Fruit fly (Drosophila melanogaster) whole organism, pupa: ENCODE measurements around the gene sala.

Source experiments
- CG10348 ChIP-seq: fragments of 200-800 bp; sonication (Bioruptor generic); IDR thresholded peaks from 2 replicates; pipeline ENCODE4 v1.3.6; 2022; ENCODE audit warnings: missing biosample characterization, missing genetic modification characterization
- CG12605 ChIP-seq: fragments of 200-800 bp; sonication (Bioruptor generic); IDR thresholded peaks from 2 replicates; pipeline ENCODE4 v1.3.6; 2022; ENCODE audit warnings: missing biosample characterization, missing genetic modification characterization
- CG13204 ChIP-seq: fragments of 200-800 bp; sonication (Bioruptor generic); optimal IDR thresholded peaks from 2 replicates; lab custom pipeline; 2018; ENCODE audit warnings: missing biosample characterization, mild to moderate bottlenecking, missing genetic modification characterization, moderate library complexity
- CG14655 ChIP-seq: fragments of 200-800 bp; sonication (Bioruptor generic); optimal IDR thresholded peaks from 3 replicates; lab custom pipeline; 2017; ENCODE audit warnings: mild to moderate bottlenecking, missing biosample characterization, missing genetic modification reagents, missing genetic modification characterization
- CG15710 ChIP-seq: fragments of 200-800 bp; sonication (Bioruptor generic); optimal IDR thresholded peaks from 2 replicates; lab custom pipeline; 2018; ENCODE audit warnings: missing biosample characterization, mild to moderate bottlenecking, missing genetic modification characterization, moderate library complexity
- CG17806 ChIP-seq: fragments of 200-800 bp; sonication (Bioruptor generic); optimal IDR thresholded peaks from 2 replicates; lab custom pipeline; 2018; ENCODE audit warnings: missing biosample characterization, mild to moderate bottlenecking, missing genetic modification characterization, moderate library complexity
- CG32121 ChIP-seq: fragments of 200-800 bp; sonication (Bioruptor generic); IDR thresholded peaks from 2 replicates; pipeline ENCODE4 v1.3.6; 2022; ENCODE audit warnings: missing biosample characterization, missing genetic modification characterization
- CG34367 ChIP-seq: fragments of 200-800 bp; sonication (Bioruptor generic); optimal IDR thresholded peaks from 2 replicates; lab custom pipeline; 2018; ENCODE audit warnings: missing biosample characterization, mild to moderate bottlenecking, missing genetic modification characterization
- CG4496 ChIP-seq: fragments of 200-800 bp; sonication (Bioruptor generic); IDR thresholded peaks from 3 replicates; pipeline ENCODE4 v1.3.6; 2022; ENCODE audit warnings: missing biosample characterization, missing genetic modification characterization
- CG8159 ChIP-seq: fragments of 200-800 bp; sonication (Bioruptor generic); optimal IDR thresholded peaks from 3 replicates; lab custom pipeline; 2018; ENCODE audit warnings: missing biosample characterization, mild to moderate bottlenecking, missing genetic modification characterization, moderate library complexity
- CG8301 ChIP-seq: fragments of 200-800 bp; sonication (Bioruptor generic); optimal IDR thresholded peaks from 2 replicates; lab custom pipeline; 2018; ENCODE audit warnings: missing biosample characterization, mild to moderate bottlenecking, missing genetic modification characterization
- CG9948 ChIP-seq: fragments of 200-800 bp; sonication (Bioruptor generic); optimal IDR thresholded peaks from 2 replicates; lab custom pipeline; 2018; ENCODE audit warnings: missing biosample characterization, mild to moderate bottlenecking, missing genetic modification characterization, moderate library complexity
- D1 ChIP-seq: fragments of 200-800 bp; sonication (Bioruptor generic); optimal IDR thresholded peaks from 2 replicates; lab custom pipeline; 2018; ENCODE audit warnings: missing biosample characterization, mild to moderate bottlenecking, missing genetic modification characterization, moderate library complexity
- EcR ChIP-seq: fragments of 200-800 bp; sonication (Bioruptor generic); optimal IDR thresholded peaks from 3 replicates; lab custom pipeline; 2019; ENCODE audit warnings: missing biosample characterization, missing genetic modification characterization, mild to moderate bottlenecking, moderate library complexity, missing genetic modification reagents
- Ets98B ChIP-seq: fragments of 200-800 bp; sonication (Bioruptor generic); IDR thresholded peaks from 2 replicates; pipeline ENCODE4 v1.3.6; 2022; ENCODE audit warnings: missing biosample characterization, missing genetic modification characterization
- Pif1A ChIP-seq: fragments of 200-800 bp; sonication (Bioruptor generic); optimal IDR thresholded peaks from 3 replicates; lab custom pipeline; 2016; ENCODE audit warnings: missing biosample characterization, missing genetic modification characterization
- Pif1B ChIP-seq: fragments of 200-800 bp; sonication (Bioruptor generic); optimal IDR thresholded peaks from 3 replicates; lab custom pipeline; 2016; ENCODE audit warnings: missing biosample characterization, missing genetic modification characterization
- Snoo ChIP-seq: fragments of 200-800 bp; sonication (Bioruptor generic); optimal IDR thresholded peaks from 3 replicates; lab custom pipeline; 2017; ENCODE audit warnings: missing biosample characterization, mild to moderate bottlenecking, missing genetic modification characterization, inconsistent platforms
- fd96Ca ChIP-seq: fragments of 200-800 bp; sonication (Bioruptor generic); IDR thresholded peaks from 3 replicates; pipeline ENCODE4 v1.3.6; 2022; ENCODE audit warnings: missing biosample characterization, missing genetic modification characterization
- gl ChIP-seq: fragments of 200-800 bp; sonication (Bioruptor generic); optimal IDR thresholded peaks from 2 replicates; lab custom pipeline; 2018; ENCODE audit warnings: missing biosample characterization, mild to moderate bottlenecking, missing genetic modification characterization
- rn ChIP-seq: fragments of 200-800 bp; sonication (Bioruptor generic); IDR thresholded peaks from 2 replicates; pipeline ENCODE4 v1.3.6; 2022; ENCODE audit warnings: missing biosample characterization, missing genetic modification characterization

The sala gene

dm6 chr2L:11484407-11484806 is at the start of gene sala, which contains the start of gene CG43355:
TSS of gene sala (plus strand) at chr2L:11484707.
TSS of gene CG43355 (plus strand) at chr2L:11484707.
- TF ChIP-seq Pif1B = no peak
- TF ChIP-seq EcR (GFP tag; lab: Kevin White, UChicago) = no peak
- TF ChIP-seq CG32121 (GFP tag; lab: Robert Waterston, UW) = no peak
- no peak for TF ChIP-seq CG4496 (GFP tag; lab: Robert Waterston, UW)
- no peak for TF ChIP-seq CG14655
- no peak for TF ChIP-seq rn (GFP tag; lab: Robert Waterston, UW)
- TF ChIP-seq Snoo = no peak
- no peak for TF ChIP-seq Ets98B
- TF ChIP-seq Pif1A (GFP tag; lab: Kevin White, UChicago) = no peak
- TF ChIP-seq, all 21 proteins: peak for 0

- TF ChIP-seq CG17806 (tag; lab: Kevin White, UChicago) (no peak), Pif1B (no peak), Ets98B (no peak), CG4496 (GFP tag; lab: Robert Waterston, UW) (no peak), D1 (tag; lab: Kevin White, UChicago) (no peak), CG14655 (no peak), CG13204 (GFP tag; lab: Kevin White, UChicago) (no peak), Snoo (no peak)
These were observed 48.0 kb upstream of the sala start for dm6 chr2L:11436548-11436947.

- TF ChIP-seq CG8159 (tag; lab: Kevin White, UChicago) (no peak), Ets98B (peak; percentile 20; the same call in 1 of the 2 replicates), fd96Ca (GFP tag; lab: Robert Waterston, UW) (peak; percentile 50; the same call in 1 of the 3 replicates), CG10348 (GFP tag; lab: Robert Waterston, UW) (no peak), CG17806 (tag; lab: Kevin White, UChicago) (no peak), Pif1B (peak; percentile 1), gl (tag; lab: Kevin White, UChicago) (no peak), Snoo (no peak), CG9948 (no peak), CG15710 (no peak), CG8301 (no peak), D1 (tag; lab: Kevin White, UChicago) (no peak), Pif1A (GFP tag; lab: Kevin White, UChicago) (no peak), CG13204 (GFP tag; lab: Kevin White, UChicago) (no peak), CG32121 (GFP tag; lab: Robert Waterston, UW) (no peak; the same call in 1 of the 2 replicates), EcR (GFP tag; lab: Kevin White, UChicago) (no peak), CG14655 (no peak), CG4496 (GFP tag; lab: Robert Waterston, UW) (peak; percentile 67; the same call in 1 of the 3 replicates), rn (GFP tag; lab: Robert Waterston, UW) (no peak), CG34367 (tag; lab: Kevin White, UChicago) (no peak), CG12605 (GFP tag; lab: Robert Waterston, UW) (0 out of 2 replicates have a peak, but pooled peaks have one; percentile 16)
These were observed 38.8 kb upstream of the sala start, which contains the start of gene salm for dm6 chr2L:11445479-11446379. TSS of gene salm (minus strand) at chr2L:11445614.

dm6 chr2L:11447641-11448040 is 36.9 kb upstream of the sala start:
- TF ChIP-seq gl (tag; lab: Kevin White, UChicago) (peak; percentile 33), fd96Ca (GFP tag; lab: Robert Waterston, UW) (peak; percentile 51; the same call in 2 of the 3 replicates), CG34367 (tag; lab: Kevin White, UChicago) (peak; percentile 22), CG13204 (GFP tag; lab: Kevin White, UChicago) (peak; percentile 1), Ets98B (no peak), CG17806 (tag; lab: Kevin White, UChicago) (no peak)
- TF ChIP-seq, all 21 proteins: peak for 4

- no peak for TF ChIP-seq CG34367 (tag; lab: Kevin White, UChicago)
- TF ChIP-seq CG12605 (GFP tag; lab: Robert Waterston, UW) = no peak
- no peak for TF ChIP-seq EcR (GFP tag; lab: Kevin White, UChicago)
- TF ChIP-seq CG32121 (GFP tag; lab: Robert Waterston, UW) = no peak
- no peak for TF ChIP-seq Ets98B
- no peak for TF ChIP-seq CG13204 (GFP tag; lab: Kevin White, UChicago)
- no peak for TF ChIP-seq CG17806 (tag; lab: Kevin White, UChicago)
These were observed 31.7 kb upstream of the sala start for dm6 chr2L:11452601-11453345.

- TF ChIP-seq CG34367 (tag; lab: Kevin White, UChicago) = no peak
- TF ChIP-seq gl (tag; lab: Kevin White, UChicago) = no peak
- no peak for TF ChIP-seq CG32121 (GFP tag; lab: Robert Waterston, UW)
- TF ChIP-seq CG15710 = no peak
- TF ChIP-seq Pif1A (GFP tag; lab: Kevin White, UChicago) = no peak
- TF ChIP-seq CG4496 (GFP tag; lab: Robert Waterston, UW) = no peak
- TF ChIP-seq Snoo = no peak
- TF ChIP-seq CG17806 (tag; lab: Kevin White, UChicago) = no peak
- TF ChIP-seq CG9948 = no peak
- TF ChIP-seq D1 (tag; lab: Kevin White, UChicago) = no peak
- no peak for TF ChIP-seq CG10348 (GFP tag; lab: Robert Waterston, UW)
These were observed 28.9 kb upstream of the sala start for dm6 chr2L:11455555-11456128.
